Fruit fly (Drosophila melanogaster) whole organism, embryonic: ENCODE measurements around the gene Tsen34.

Source experiments
- Atf3 ChIP-seq: fragments of 200-800 bp; sonication (Bioruptor generic); optimal IDR thresholded peaks from 3 replicates; lab custom pipeline; 2016; ENCODE audit warnings: missing biosample characterization, missing genetic modification characterization
- BEAF-32 ChIP-seq: fragments of 200-800 bp; sonication (Bioruptor generic); optimal IDR thresholded peaks from 3 replicates; lab custom pipeline; 2017; ENCODE audit warnings: missing biosample characterization, missing genetic modification characterization, mild to moderate bottlenecking, moderate library complexity, missing genetic modification reagents
- Bdp1 ChIP-seq: fragments of 200-800 bp; sonication (Bioruptor generic); optimal IDR thresholded peaks from 3 replicates; lab custom pipeline; 2016; ENCODE audit warnings: missing biosample characterization, missing genetic modification characterization
- Bgb ChIP-seq: fragments of 200-800 bp; sonication (Bioruptor generic); IDR thresholded peaks from 2 replicates; pipeline ENCODE4 v1.3.6; 2022; ENCODE audit warnings: missing biosample characterization, missing genetic modification characterization; ENCODE audit not compliant: partially characterized antibody
- BtbVII ChIP-seq: fragments of 200-800 bp; sonication (Bioruptor generic); optimal IDR thresholded peaks from 3 replicates; lab custom pipeline; 2017; ENCODE audit warnings: missing biosample characterization, mild to moderate bottlenecking, missing genetic modification characterization
- CG10462 ChIP-seq: fragments of 200-800 bp; sonication (Bioruptor generic); optimal IDR thresholded peaks from 2 replicates; lab custom pipeline; 2016; ENCODE audit warnings: missing biosample characterization, missing genetic modification characterization
- CG11085 ChIP-seq: fragments of 200-800 bp; sonication (Bioruptor generic); IDR thresholded peaks from 2 replicates; pipeline ENCODE4 v1.3.6; 2022; ENCODE audit warnings: missing biosample characterization, missing genetic modification characterization
- CG12104 ChIP-seq: fragments of 200-800 bp; sonication (Bioruptor generic); optimal IDR thresholded peaks from 3 replicates; lab custom pipeline; 2016; ENCODE audit warnings: missing biosample characterization, missing genetic modification characterization
- CG12299 ChIP-seq: fragments of 200-800 bp; sonication (Bioruptor generic); optimal IDR thresholded peaks from 2 replicates; lab custom pipeline; 2018; ENCODE audit warnings: missing biosample characterization, mild to moderate bottlenecking, missing genetic modification characterization
- CG18476 ChIP-seq: fragments of 200-800 bp; sonication (Bioruptor generic); optimal IDR thresholded peaks from 2 replicates; lab custom pipeline; 2016; ENCODE audit warnings: missing biosample characterization, mild to moderate bottlenecking, missing genetic modification characterization
- CG2202 ChIP-seq: fragments of 200-800 bp; sonication (Bioruptor generic); optimal IDR thresholded peaks from 2 replicates; lab custom pipeline; 2018; ENCODE audit warnings: missing biosample characterization, mild to moderate bottlenecking, missing genetic modification characterization
- CG2678 ChIP-seq: fragments of 200-800 bp; sonication (Bioruptor generic); optimal IDR thresholded peaks from 3 replicates; lab custom pipeline; 2019; ENCODE audit warnings: missing biosample characterization, mild to moderate bottlenecking, missing genetic modification characterization, moderate library complexity
- CG33557 ChIP-seq: fragments of 200-800 bp; sonication (Bioruptor generic); optimal IDR thresholded peaks from 2 replicates; lab custom pipeline; 2019; ENCODE audit warnings: missing biosample characterization, mild to moderate bottlenecking, missing genetic modification characterization, moderate library complexity
- CG34422 ChIP-seq: fragments of 200-800 bp; sonication (Bioruptor generic); IDR thresholded peaks from 3 replicates; pipeline ENCODE4 v1.3.6; 2022; ENCODE audit warnings: missing biosample characterization, missing genetic modification characterization
- CG3838 ChIP-seq: fragments of 200-800 bp; sonication (Bioruptor generic); optimal IDR thresholded peaks from 3 replicates; lab custom pipeline; 2016; ENCODE audit warnings: missing biosample characterization, missing genetic modification characterization
- CG43689 ChIP-seq: fragments of 200-800 bp; sonication (Bioruptor generic); IDR thresholded peaks from 2 replicates; pipeline ENCODE4 v1.3.6; 2022; ENCODE audit warnings: missing biosample characterization, missing genetic modification characterization
- CG6272 ChIP-seq: fragments of 200-800 bp; sonication (Bioruptor generic); IDR thresholded peaks from 2 replicates; pipeline ENCODE4 v1.3.6; 2022; ENCODE audit warnings: missing biosample characterization, missing genetic modification characterization
- CG6854 ChIP-seq: fragments of 200-800 bp; sonication (Bioruptor generic); optimal IDR thresholded peaks from 3 replicates; lab custom pipeline; 2017; ENCODE audit warnings: missing biosample characterization, mild to moderate bottlenecking, missing genetic modification characterization
- CG7357 ChIP-seq: fragments of 200-800 bp; sonication (Bioruptor generic); IDR thresholded peaks from 3 replicates; pipeline ENCODE4 v1.3.6; 2022; ENCODE audit warnings: missing biosample characterization, missing genetic modification characterization
- CoRest ChIP-seq: fragments of 200-800 bp; sonication (Bioruptor generic); optimal IDR thresholded peaks from 3 replicates; lab custom pipeline; 2018; ENCODE audit warnings: missing biosample characterization, mild to moderate bottlenecking, missing genetic modification characterization, moderate library complexity
- Dad ChIP-seq: fragments of 200-800 bp; sonication (Bioruptor generic); optimal IDR thresholded peaks from 3 replicates; lab custom pipeline; 2016; ENCODE audit warnings: missing biosample characterization, missing genetic modification characterization
- Deaf1 ChIP-seq: fragments of 200-800 bp; optimal IDR thresholded peaks from 3 replicates; lab custom pipeline; 2019; ENCODE audit warnings: missing biosample characterization, mild to moderate bottlenecking, missing genetic modification characterization, moderate library complexity
- Dek ChIP-seq: fragments of 200-800 bp; sonication (Bioruptor generic); optimal IDR thresholded peaks from 3 replicates; lab custom pipeline; 2019; ENCODE audit warnings: missing biosample characterization, mild to moderate bottlenecking, missing genetic modification characterization, moderate library complexity
- Dip3 ChIP-seq: fragments of 200-800 bp; sonication (Bioruptor generic); optimal IDR thresholded peaks from 3 replicates; lab custom pipeline; 2016; ENCODE audit warnings: missing biosample characterization, missing genetic modification characterization
- H15 ChIP-seq: fragments of 200-800 bp; sonication (Bioruptor generic); IDR thresholded peaks from 3 replicates; pipeline ENCODE4 v1.3.6; 2022; ENCODE audit warnings: missing biosample characterization, missing genetic modification characterization
- Hr78 ChIP-seq, 2 experiments: fragments of 200-800 bp in 1 of 2; fragments of >200 bp in 1 of 2; sonication (Bioruptor generic) in 1 of 2; optimal IDR thresholded peaks; 2 replicates each; lab custom pipeline; 2017 to 2019; ENCODE audit warnings: missing biosample characterization in 2 of 2, missing genetic modification characterization in 2 of 2, mild to moderate bottlenecking in 1 of 2, moderate library complexity in 1 of 2
- Jarid2 ChIP-seq: fragments of 200-800 bp; sonication (Bioruptor generic); optimal IDR thresholded peaks from 3 replicates; lab custom pipeline; 2017; ENCODE audit warnings: mild to moderate bottlenecking, missing biosample characterization, missing genetic modification reagents, missing genetic modification characterization
- Kr ChIP-seq: fragments of 200-800 bp; sonication (Bioruptor generic); optimal IDR thresholded peaks from 2 replicates; lab custom pipeline; 2017; ENCODE audit warnings: missing biosample characterization, mild to moderate bottlenecking, missing genetic modification characterization
- Max ChIP-seq: fragments of 200-800 bp; sonication (Bioruptor generic); optimal IDR thresholded peaks from 2 replicates; lab custom pipeline; 2016; ENCODE audit warnings: missing biosample characterization, mild to moderate bottlenecking, missing genetic modification characterization
- Rfx ChIP-seq: fragments of 200-800 bp; sonication (Bioruptor generic); IDR thresholded peaks from 2 replicates; pipeline ENCODE4 v1.3.6; 2022; ENCODE audit warnings: missing biosample characterization, missing genetic modification characterization
- Vsx1 ChIP-seq: fragments of 200-800 bp; sonication (Bioruptor generic); optimal IDR thresholded peaks from 2 replicates; lab custom pipeline; 2017; ENCODE audit warnings: missing biosample characterization, mild to moderate bottlenecking, missing genetic modification characterization, missing genetic modification reagents
- ac ChIP-seq: fragments of 200-800 bp; sonication (Bioruptor generic); optimal IDR thresholded peaks from 3 replicates; lab custom pipeline; 2017; ENCODE audit warnings: missing biosample characterization, mild to moderate bottlenecking, missing genetic modification characterization
- cg ChIP-seq: fragments of 200-800 bp; sonication (Bioruptor generic); optimal IDR thresholded peaks from 3 replicates; lab custom pipeline; 2019; ENCODE audit warnings: missing biosample characterization, mild to moderate bottlenecking, missing genetic modification characterization, moderate library complexity
- crc ChIP-seq: fragments of 200-800 bp; sonication (Bioruptor generic); optimal IDR thresholded peaks from 2 replicates; lab custom pipeline; 2016; ENCODE audit warnings: missing biosample characterization, missing genetic modification characterization
- croc ChIP-seq: fragments of 200-800 bp; sonication (Bioruptor generic); conservative IDR thresholded peaks from 3 replicates; pipeline ENCODE4 v1.3.6; 2022; ENCODE audit warnings: missing biosample characterization, missing genetic modification characterization
- cwo ChIP-seq: fragments of 200-800 bp; sonication (Bioruptor generic); optimal IDR thresholded peaks from 3 replicates; lab custom pipeline; 2017; ENCODE audit warnings: missing biosample characterization, missing genetic modification characterization, mild to moderate bottlenecking, moderate library complexity, missing genetic modification reagents
- gfzf ChIP-seq: fragments of 200-800 bp; sonication (Bioruptor generic); optimal IDR thresholded peaks from 2 replicates; lab custom pipeline; 2016; ENCODE audit warnings: missing biosample characterization, mild to moderate bottlenecking, missing genetic modification characterization, moderate library complexity
- hb ChIP-seq: fragments of 200-800 bp; sonication (Bioruptor generic); IDR thresholded peaks from 3 replicates; pipeline ENCODE4 v1.3.6; 2022; ENCODE audit warnings: missing biosample characterization, missing genetic modification characterization; ENCODE audit not compliant: partially characterized antibody
- hkb ChIP-seq, 2 experiments: fragments of 200-800 bp in 1 of 2; fragments of >200 bp in 1 of 2; sonication (Bioruptor generic) in 1 of 2; IDR thresholded peaks in 1 of 2; optimal IDR thresholded peaks in 1 of 2; 2 replicates each; pipeline versions ENCODE4 v1.3.6 to Lab custom; 2017 to 2022; ENCODE audit warnings: missing biosample characterization in 1 of 2, missing genetic modification characterization in 1 of 2
- lab ChIP-seq: fragments of 200-800 bp; sonication (Bioruptor generic); optimal IDR thresholded peaks from 3 replicates; lab custom pipeline; 2017; ENCODE audit warnings: missing biosample characterization, missing genetic modification characterization, mild to moderate bottlenecking, moderate library complexity, missing genetic modification reagents
- lbe ChIP-seq: fragments of 200-800 bp; sonication (Bioruptor generic); optimal IDR thresholded peaks from 2 replicates; lab custom pipeline; 2016; ENCODE audit warnings: missing biosample characterization, mild to moderate bottlenecking, missing genetic modification characterization
- maf-S ChIP-seq: fragments of 200-800 bp; sonication (Bioruptor generic); optimal IDR thresholded peaks from 2 replicates; lab custom pipeline; 2016; ENCODE audit warnings: missing biosample characterization, missing genetic modification characterization
- sc ChIP-seq, 3 experiments: fragments of >200 bp in 2 of 3; fragments of 200-800 bp in 1 of 3; sonication (Bioruptor generic) in 1 of 3; optimal IDR thresholded peaks; 2 replicates in 2 of 3; 3 replicates in 1 of 3; lab custom pipeline; 2017; ENCODE audit warnings: mild to moderate bottlenecking in 1 of 3, missing biosample characterization in 1 of 3, missing genetic modification characterization in 1 of 3, missing genetic modification reagents in 1 of 3
- sim ChIP-seq: fragments of 200-800 bp; sonication (Bioruptor generic); IDR thresholded peaks from 2 replicates; pipeline ENCODE4 v1.3.6; 2022; ENCODE audit warnings: missing biosample characterization, missing genetic modification characterization
- stc ChIP-seq: fragments of 200-800 bp; sonication (Bioruptor generic); IDR thresholded peaks from 2 replicates; pipeline ENCODE4 v1.3.6; 2022; ENCODE audit warnings: missing biosample characterization, missing genetic modification characterization
- tna ChIP-seq: fragments of 200-800 bp; sonication (Bioruptor generic); IDR thresholded peaks from 2 replicates; pipeline ENCODE4 v1.3.6; 2022; ENCODE audit warnings: missing biosample characterization, missing genetic modification characterization; ENCODE audit not compliant: partially characterized antibody
- toy ChIP-seq: fragments of 200-800 bp; sonication (Bioruptor generic); IDR thresholded peaks from 2 replicates; pipeline ENCODE4 v1.3.6; 2022; ENCODE audit warnings: missing biosample characterization, missing genetic modification characterization

Gene Tsen34

dm6 chr3L:14759984-14760626 lies 1.5 kb downstream of the Tsen34 start (continued):
- TF ChIP-seq Bgb (GFP tag; lab: Robert Waterston, UW), result no peak; the same call in 1 of the 2 replicates
- TF ChIP-seq CG3838 (GFP tag; lab: Kevin White, UChicago), result no peak
- peak; percentile 27; the same call in 1 of the 2 replicates for TF ChIP-seq CG11085
- peak; percentile 48 for TF ChIP-seq Max (GFP tag; lab: Kevin White, UChicago)
- TF ChIP-seq stc (GFP tag; lab: Robert Waterston, UW), result peak; percentile 73
- TF ChIP-seq Jarid2, result no peak
- TF ChIP-seq CG18476 (GFP tag; lab: Kevin White, UChicago), result peak; percentile 45
- no peak for TF ChIP-seq Hr78 (GFP tag; optimal IDR thresholded peaks at IDR 0.05; lab: Kevin White, UChicago)
- TF ChIP-seq crc (GFP tag; lab: Kevin White, UChicago), result no peak
- TF ChIP-seq Kr, result no peak
- TF ChIP-seq cwo (GFP tag; lab: Kevin White, UChicago), result peak; percentile 36
- TF ChIP-seq CG7357 (GFP tag; lab: Robert Waterston, UW), result no peak; the same call in 2 of the 3 replicates
- peak; percentile 50 for TF ChIP-seq CG12299 (tag; lab: Kevin White, UChicago)
- TF ChIP-seq CoRest (tag; lab: Kevin White, UChicago), result peak; percentile 64
- no peak for TF ChIP-seq sc (optimal IDR thresholded peaks at IDR 0.05; lab: Kevin White, UChicago)
- TF ChIP-seq sc (GFP tag; optimal IDR thresholded peaks at IDR 0.05; lab: Kevin White, UChicago), result peak; percentile 46
- TF ChIP-seq CG43689, result peak; percentile 61
- peak; percentile 55 for TF ChIP-seq maf-S
- no peak for TF ChIP-seq CG6272
- peak; percentile 46 for TF ChIP-seq CG10462 (GFP tag; lab: Kevin White, UChicago)
- peak; percentile 5 for TF ChIP-seq gfzf
- TF ChIP-seq CG2678 (tag; lab: Kevin White, UChicago), result peak; percentile 78
- no peak for TF ChIP-seq Deaf1 (tag; lab: Kevin White, UChicago)
- TF ChIP-seq H15 (GFP tag; lab: Robert Waterston, UW), result peak; percentile 14; the same call in 1 of the 3 replicates
- peak; percentile 18 for TF ChIP-seq cg (GFP tag; lab: Kevin White, UChicago)
- TF ChIP-seq CG2202 (tag; lab: Kevin White, UChicago), result peak; percentile 16
- no peak for TF ChIP-seq toy (GFP tag; lab: Robert Waterston, UW)
- TF ChIP-seq hkb (optimal IDR thresholded peaks at IDR 0.05; lab: Kevin White, UChicago), result no peak
- TF ChIP-seq hkb (GFP tag; IDR thresholded peaks at IDR 0.05; lab: Robert Waterston, UW), result peak; percentile 66
- no peak for TF ChIP-seq ac (GFP tag; lab: Kevin White, UChicago)
- peak; percentile 75 for TF ChIP-seq CG12104
- peak; percentile 58 for TF ChIP-seq lab (GFP tag; lab: Kevin White, UChicago)
- no peak for TF ChIP-seq hb (GFP tag; lab: Robert Waterston, UW)
- no peak for TF ChIP-seq BEAF-32 (GFP tag; lab: Kevin White, UChicago)
- TF ChIP-seq Rfx, result peak; percentile 62
- TF ChIP-seq tna (GFP tag; lab: Robert Waterston, UW), result 0 out of 2 replicates have a peak, but pooled peaks have one; percentile 18
- 0 out of 3 replicates have a peak, but pooled peaks have one; percentile 27 for TF ChIP-seq croc (GFP tag; lab: Robert Waterston, UW)
- TF ChIP-seq Dad (GFP tag; lab: Kevin White, UChicago), result peak; percentile 42
- TF ChIP-seq Dek (tag; lab: Kevin White, UChicago), result peak; percentile 56
- TF ChIP-seq Atf3, result peak; percentile 44
- no peak for TF ChIP-seq sim (GFP tag; lab: Robert Waterston, UW)
- TF ChIP-seq CG33557 (GFP tag; lab: Kevin White, UChicago), result no peak
- TF ChIP-seq Dip3 (GFP tag; lab: Kevin White, UChicago), result peak; percentile 51
- peak; percentile 48; the same call in 1 of the 3 replicates for TF ChIP-seq CG34422 (GFP tag; lab: Robert Waterston, UW)
- TF ChIP-seq lbe (GFP tag; lab: Kevin White, UChicago), result no peak
- peak; percentile 65 for TF ChIP-seq Bdp1
- TF ChIP-seq BtbVII, result peak; percentile 41
- TF ChIP-seq Vsx1 (GFP tag; lab: Kevin White, UChicago), result no peak
- TF ChIP-seq CG6854 (GFP tag; lab: Kevin White, UChicago), result peak; percentile 64
